Worm (Caenorhabditis elegans) whole organism, midembryonic: Measurements from ENCODE around the gene C06C6.8.
"Not testable (repeated sequence)": the region's sequence is repeated elsewhere in the genome, so short reads cannot be mapped to it uniquely, and the experiment has no call there.

Source experiments
- T22C8.4 ChIP-seq: fragments of 200-800 bp; sonication (Bioruptor generic); IDR thresholded peaks from 2 replicates; pipeline ENCODE4 v1.3.6; 2022; ENCODE audit warnings: missing genetic modification characterization, missing compliant biosample characterization
- cog-1 ChIP-seq: sonication (generic microtip); optimal IDR thresholded peaks from 2 replicates; lab custom pipeline; 2016; ENCODE audit warnings: missing genetic modification characterization, missing compliant biosample characterization
- flt-1 ChIP-seq: fragments of 200-800 bp; sonication (Bioruptor generic); IDR thresholded peaks from 2 replicates; pipeline ENCODE4 v1.3.6; 2022; ENCODE audit warnings: missing genetic modification characterization, missing compliant biosample characterization
- klf-2 ChIP-seq: fragments of 200-800 bp; sonication (Bioruptor generic); conservative IDR thresholded peaks from 2 replicates; pipeline ENCODE4 v1.3.6; 2022; ENCODE audit warnings: missing genetic modification reagents, missing genetic modification characterization, missing compliant biosample characterization
- med-1 ChIP-seq: sonication (generic microtip); optimal IDR thresholded peaks from 2 replicates; lab custom pipeline; 2017; ENCODE audit warnings: missing genetic modification characterization, mild to moderate bottlenecking, missing compliant biosample characterization, antibody characterized with exemption, missing genetic modification reagents; ENCODE audit not compliant: insufficient read depth
- ref-1 ChIP-seq: fragments of 200-800 bp; sonication (Bioruptor generic); conservative IDR thresholded peaks from 2 replicates; pipeline ENCODE4 v1.3.6; 2022; ENCODE audit warnings: missing genetic modification reagents, missing genetic modification characterization, missing compliant biosample characterization
- tab-1 ChIP-seq: fragments of 200-800 bp; sonication (Bioruptor generic); IDR thresholded peaks from 2 replicates; pipeline ENCODE4 v1.3.6; 2022; ENCODE audit warnings: missing genetic modification characterization, missing compliant biosample characterization
- ztf-23 ChIP-seq: fragments of 200-800 bp; sonication (Bioruptor generic); IDR thresholded peaks from 2 replicates; pipeline ENCODE4 v1.3.6; 2022; ENCODE audit warnings: missing genetic modification reagents, missing genetic modification characterization, missing compliant biosample characterization
- ztf-29 ChIP-seq: fragments of 200-800 bp; sonication (Bioruptor generic); IDR thresholded peaks from 2 replicates; pipeline ENCODE4 v1.3.6; 2022; ENCODE audit warnings: missing genetic modification reagents, missing genetic modification characterization, missing compliant biosample characterization

C06C6.8 gene

ce11 chrV:15969653-15970052 lies 27.3 kb upstream of the C06C6.8 start, which contains the start of gene F36G9.7:
Gene F36G9.7, minus strand, starts transcription at chrV:15969753.
- no peak for TF ChIP-seq flt-1 (GFP tag; lab: Robert Waterston, UW)
- TF ChIP-seq ref-1 (GFP tag; lab: Robert Waterston, UW), result no peak
- TF ChIP-seq cog-1 (tag; lab: Kevin White, UChicago), result no peak

ce11 chrV:15970820-15971219 lies 26.1 kb upstream of the C06C6.8 start:
- TF ChIP-seq cog-1 (tag; lab: Kevin White, UChicago) (no peak), ref-1 (GFP tag; lab: Robert Waterston, UW) (no peak), klf-2 (GFP tag; lab: Robert Waterston, UW) (no peak), tab-1 (no peak), flt-1 (GFP tag; lab: Robert Waterston, UW) (no peak), ztf-23 (GFP tag; lab: Robert Waterston, UW) (no peak), med-1 (GFP tag; lab: Kevin White, UChicago) (no peak), ztf-29 (GFP tag; lab: Robert Waterston, UW) (no peak), T22C8.4 (GFP tag; lab: Robert Waterston, UW) (no peak)

ce11 chrV:15972484-15972883 lies 24.5 kb upstream of the C06C6.8 start, which contains the start of gene sru-23:
Gene sru-23, minus strand, starts transcription at chrV:15972584.
- TF ChIP-seq med-1 (GFP tag; lab: Kevin White, UChicago) (no peak), ztf-23 (GFP tag; lab: Robert Waterston, UW) (no peak), cog-1 (tag; lab: Kevin White, UChicago) (no peak), flt-1 (GFP tag; lab: Robert Waterston, UW) (no peak), klf-2 (GFP tag; lab: Robert Waterston, UW) (no peak), T22C8.4 (GFP tag; lab: Robert Waterston, UW) (no peak), ztf-29 (GFP tag; lab: Robert Waterston, UW) (no peak), ref-1 (GFP tag; lab: Robert Waterston, UW) (no peak), tab-1 (no peak)

- TF ChIP-seq med-1 (GFP tag; lab: Kevin White, UChicago), result no peak
- no peak for TF ChIP-seq cog-1 (tag; lab: Kevin White, UChicago)
Measured at ce11 chrV:15974836-15975235, 22.1 kb upstream of the C06C6.8 start, which contains the start of gene sru-22. Gene sru-22, minus strand, starts transcription at chrV:15974936.

- TF ChIP-seq tab-1, result no peak
- no peak for TF ChIP-seq ztf-29 (GFP tag; lab: Robert Waterston, UW)
- no peak for TF ChIP-seq cog-1 (tag; lab: Kevin White, UChicago)
- no peak for TF ChIP-seq ztf-23 (GFP tag; lab: Robert Waterston, UW)
- TF ChIP-seq T22C8.4 (GFP tag; lab: Robert Waterston, UW), result no peak
- TF ChIP-seq klf-2 (GFP tag; lab: Robert Waterston, UW), result no peak
- TF ChIP-seq ref-1 (GFP tag; lab: Robert Waterston, UW), result no peak
- no peak for TF ChIP-seq med-1 (GFP tag; lab: Kevin White, UChicago)
- TF ChIP-seq flt-1 (GFP tag; lab: Robert Waterston, UW), result no peak
Measured at ce11 chrV:15975845-15976244, 21.1 kb upstream of the C06C6.8 start, which contains the start of gene clec-232. Gene clec-232, plus strand, starts transcription at chrV:15976145.

ce11 chrV:15978232-15978764 lies 18.6 kb upstream of the C06C6.8 start, which contains the start of gene oac-20:
Gene oac-20, plus strand, starts transcription at chrV:15978714.
- no peak for TF ChIP-seq klf-2 (GFP tag; lab: Robert Waterston, UW)

- TF ChIP-seq T22C8.4 (GFP tag; lab: Robert Waterston, UW) (no peak), tab-1 (no peak), cog-1 (tag; lab: Kevin White, UChicago) (no peak), ref-1 (GFP tag; lab: Robert Waterston, UW) (no peak), med-1 (GFP tag; lab: Kevin White, UChicago) (no peak), klf-2 (GFP tag; lab: Robert Waterston, UW) (no peak), ztf-23 (GFP tag; lab: Robert Waterston, UW) (no peak), flt-1 (GFP tag; lab: Robert Waterston, UW) (no peak), ztf-29 (GFP tag; lab: Robert Waterston, UW) (no peak)
Measured at ce11 chrV:15982733-15983344, 14.1 kb upstream of the C06C6.8 start, which contains the start of the genes fbxa-99 and F36G9.13. Gene fbxa-99, minus strand, starts transcription at chrV:15982854. Gene F36G9.13, plus strand, starts transcription at chrV:15983294.

ce11 chrV:15988074-15988473 lies 8.9 kb upstream of the C06C6.8 start, which contains the start of gene F36G9.15:
Gene F36G9.15, minus strand, starts transcription at chrV:15988174.
- no peak for TF ChIP-seq med-1 (GFP tag; lab: Kevin White, UChicago)
- no peak for TF ChIP-seq T22C8.4 (GFP tag; lab: Robert Waterston, UW)
- no peak for TF ChIP-seq klf-2 (GFP tag; lab: Robert Waterston, UW)
- no peak for TF ChIP-seq tab-1
- no peak for TF ChIP-seq ztf-29 (GFP tag; lab: Robert Waterston, UW)
- TF ChIP-seq ztf-23 (GFP tag; lab: Robert Waterston, UW), result no peak
- no peak for TF ChIP-seq ref-1 (GFP tag; lab: Robert Waterston, UW)
- TF ChIP-seq cog-1 (tag; lab: Kevin White, UChicago), result no peak
- no peak for TF ChIP-seq flt-1 (GFP tag; lab: Robert Waterston, UW)

ce11 chrV:15991850-15992249 lies 5.1 kb upstream of the C06C6.8 start, which contains the start of gene C06C6.7:
Gene C06C6.7, plus strand, starts transcription at chrV:15992150.
- not testable (repeated sequence) for TF ChIP-seq tab-1; cog-1 (tag; lab: Kevin White, UChicago); ref-1 (GFP tag; lab: Robert Waterston, UW)
